Fruit fly (Drosophila melanogaster) whole organism, embryonic: ENCODE data around the gene CG15530.
A peak's percentile ranks its signal among the peaks of the same experiment; 100 is the strongest.

Experiments
- C15 ChIP-seq: fragments of 200-800 bp; sonication (Bioruptor generic); IDR thresholded peaks from 3 replicates; pipeline ENCODE4 v1.3.6; 2022; ENCODE audit warnings: missing biosample characterization, missing genetic modification characterization
- CG12071 ChIP-seq: fragments of 200-800 bp; sonication (Bioruptor generic); optimal IDR thresholded peaks from 3 replicates; lab custom pipeline; 2018; ENCODE audit warnings: missing biosample characterization, mild to moderate bottlenecking, missing genetic modification characterization
- CG12942 ChIP-seq: fragments of 200-800 bp; sonication (Bioruptor generic); optimal IDR thresholded peaks from 3 replicates; lab custom pipeline; 2016; ENCODE audit warnings: missing biosample characterization, missing genetic modification characterization
- CG13287 ChIP-seq: fragments of 200-800 bp; sonication (Bioruptor generic); IDR thresholded peaks from 2 replicates; pipeline ENCODE4 v1.3.6; 2022; ENCODE audit warnings: missing biosample characterization, missing genetic modification characterization; ENCODE audit not compliant: partially characterized antibody
- CG13624 ChIP-seq: fragments of 200-800 bp; sonication (Bioruptor generic); optimal IDR thresholded peaks from 2 replicates; lab custom pipeline; 2016; ENCODE audit warnings: missing biosample characterization, missing genetic modification characterization
- CG15479 ChIP-seq: fragments of 200-800 bp; sonication (Bioruptor generic); optimal IDR thresholded peaks from 3 replicates; lab custom pipeline; 2019; ENCODE audit warnings: missing biosample characterization, mild to moderate bottlenecking, missing genetic modification characterization, moderate library complexity
- CG17568 ChIP-seq: fragments of 200-800 bp; sonication (Bioruptor generic); optimal IDR thresholded peaks from 2 replicates; lab custom pipeline; 2018; ENCODE audit warnings: missing biosample characterization, mild to moderate bottlenecking, missing genetic modification characterization, moderate library complexity
- CG2678 ChIP-seq: fragments of 200-800 bp; sonication (Bioruptor generic); optimal IDR thresholded peaks from 3 replicates; lab custom pipeline; 2019; ENCODE audit warnings: missing biosample characterization, mild to moderate bottlenecking, missing genetic modification characterization, moderate library complexity
- CG3065 ChIP-seq: fragments of 200-800 bp; sonication (Bioruptor generic); optimal IDR thresholded peaks from 2 replicates; lab custom pipeline; 2016; ENCODE audit warnings: missing biosample characterization, missing genetic modification characterization
- CG6683 ChIP-seq: fragments of 200-800 bp; sonication (Bioruptor generic); optimal IDR thresholded peaks from 2 replicates; lab custom pipeline; 2017; ENCODE audit warnings: missing biosample characterization, mild to moderate bottlenecking, missing genetic modification characterization, missing genetic modification reagents
- CG7271 ChIP-seq: fragments of 200-800 bp; sonication (Bioruptor generic); optimal IDR thresholded peaks from 2 replicates; lab custom pipeline; 2018; ENCODE audit warnings: missing biosample characterization, mild to moderate bottlenecking, missing genetic modification characterization, moderate library complexity
- CG7556 ChIP-seq: fragments of 200-800 bp; sonication (Bioruptor generic); optimal IDR thresholded peaks from 2 replicates; lab custom pipeline; 2017; ENCODE audit warnings: missing biosample characterization, mild to moderate bottlenecking, missing genetic modification characterization
- CG7745 ChIP-seq: fragments of 200-800 bp; sonication (Bioruptor generic); optimal IDR thresholded peaks from 2 replicates; lab custom pipeline; 2018; ENCODE audit warnings: missing biosample characterization, mild to moderate bottlenecking, missing genetic modification characterization, moderate library complexity
- CG8281 ChIP-seq: fragments of 200-800 bp; sonication (Bioruptor generic); optimal IDR thresholded peaks from 2 replicates; lab custom pipeline; 2018; ENCODE audit warnings: missing biosample characterization, mild to moderate bottlenecking, missing genetic modification characterization, moderate library complexity
- CG8359 ChIP-seq: fragments of 200-800 bp; sonication (Bioruptor generic); optimal IDR thresholded peaks from 2 replicates; lab custom pipeline; 2017; ENCODE audit warnings: missing biosample characterization, mild to moderate bottlenecking, missing genetic modification characterization, borderline replicate concordance
- CG8765 ChIP-seq: fragments of 200-800 bp; sonication (Bioruptor generic); IDR thresholded peaks from 2 replicates; pipeline ENCODE4 v1.3.6; 2022; ENCODE audit warnings: missing biosample characterization, missing genetic modification characterization
- CG8924 ChIP-seq: fragments of 200-800 bp; optimal IDR thresholded peaks from 3 replicates; lab custom pipeline; 2019; ENCODE audit warnings: missing biosample characterization, mild to moderate bottlenecking, missing genetic modification characterization, moderate library complexity
- CG9876 ChIP-seq: fragments of 200-800 bp; sonication (Bioruptor generic); optimal IDR thresholded peaks from 2 replicates; lab custom pipeline; 2016; ENCODE audit warnings: missing biosample characterization, missing genetic modification characterization
- Dbx ChIP-seq: fragments of 200-800 bp; sonication (Bioruptor generic); IDR thresholded peaks from 3 replicates; pipeline ENCODE4 v1.3.6; 2022; ENCODE audit warnings: missing biosample characterization, missing genetic modification characterization
- Fer2 ChIP-seq: fragments of 200-800 bp; sonication (Bioruptor generic); optimal IDR thresholded peaks from 2 replicates; lab custom pipeline; 2018; ENCODE audit warnings: missing biosample characterization, mild to moderate bottlenecking, missing genetic modification characterization, moderate library complexity
- HLH3B ChIP-seq: fragments of 200-800 bp; sonication (Bioruptor generic); IDR thresholded peaks from 2 replicates; pipeline ENCODE4 v1.3.6; 2022; ENCODE audit warnings: missing biosample characterization, missing genetic modification characterization
- Mes4 ChIP-seq: fragments of 200-800 bp; sonication (Bioruptor generic); optimal IDR thresholded peaks from 2 replicates; lab custom pipeline; 2016; ENCODE audit warnings: missing biosample characterization, missing genetic modification characterization
- NfI ChIP-seq: fragments of 200-800 bp; sonication (Bioruptor generic); optimal IDR thresholded peaks from 3 replicates; lab custom pipeline; 2018; ENCODE audit warnings: missing biosample characterization, mild to moderate bottlenecking, missing genetic modification characterization, moderate library complexity
- Side ChIP-seq: fragments of 200-800 bp; sonication (Bioruptor generic); optimal IDR thresholded peaks from 2 replicates; lab custom pipeline; 2016; ENCODE audit warnings: missing biosample characterization, missing genetic modification characterization
- Sox100B ChIP-seq: fragments of 200-800 bp; sonication (Bioruptor generic); optimal IDR thresholded peaks from 3 replicates; lab custom pipeline; 2018; ENCODE audit warnings: missing biosample characterization, mild to moderate bottlenecking, missing genetic modification characterization
- Sry-β ChIP-seq: fragments of 200-800 bp; sonication (Bioruptor generic); optimal IDR thresholded peaks from 2 replicates; lab custom pipeline; 2018; ENCODE audit warnings: missing biosample characterization, mild to moderate bottlenecking, missing genetic modification characterization, moderate library complexity
- abd-A ChIP-seq: fragments of 200-800 bp; sonication (Bioruptor generic); optimal IDR thresholded peaks from 3 replicates; lab custom pipeline; 2019; ENCODE audit warnings: missing biosample characterization, mild to moderate bottlenecking, missing genetic modification characterization, moderate library complexity
- ac ChIP-seq: fragments of 200-800 bp; sonication (Bioruptor generic); optimal IDR thresholded peaks from 3 replicates; lab custom pipeline; 2017; ENCODE audit warnings: missing biosample characterization, mild to moderate bottlenecking, missing genetic modification characterization
- ash1 ChIP-seq: fragments of 200-800 bp; sonication (Bioruptor generic); optimal IDR thresholded peaks from 2 replicates; lab custom pipeline; 2018; ENCODE audit warnings: missing biosample characterization, mild to moderate bottlenecking, missing genetic modification characterization
- btn ChIP-seq: fragments of 200-800 bp; sonication (Bioruptor generic); optimal IDR thresholded peaks from 2 replicates; lab custom pipeline; 2016; ENCODE audit warnings: missing biosample characterization, missing genetic modification characterization
- cas ChIP-seq: fragments of 200-800 bp; sonication (Bioruptor generic); IDR thresholded peaks from 2 replicates; pipeline ENCODE4 v1.3.6; 2022; ENCODE audit warnings: missing biosample characterization, missing genetic modification characterization
- caup ChIP-seq: fragments of 200-800 bp; sonication (Bioruptor generic); optimal IDR thresholded peaks from 3 replicates; lab custom pipeline; 2017; ENCODE audit warnings: missing biosample characterization, mild to moderate bottlenecking, missing genetic modification characterization, moderate library complexity; ENCODE audit not compliant: severe bottlenecking
- chif ChIP-seq, 2 experiments: fragments of 200-800 bp; sonication (Bioruptor generic); optimal IDR thresholded peaks; 3 replicates each; lab custom pipeline; 2016; ENCODE audit warnings: missing biosample characterization in 2 of 2, missing genetic modification characterization in 2 of 2
- dpn ChIP-seq, 2 experiments: fragments of 200-800 bp; sonication (Bioruptor generic); optimal IDR thresholded peaks; 3 replicates each; lab custom pipeline; 2016; ENCODE audit warnings: missing biosample characterization in 2 of 2, missing genetic modification characterization in 2 of 2
- fru ChIP-seq: fragments of >200 bp; optimal IDR thresholded peaks from 2 replicates; lab custom pipeline; 2017
- h ChIP-seq: fragments of >200 bp; optimal IDR thresholded peaks from 2 replicates; lab custom pipeline; 2017
- klu ChIP-seq: fragments of 200-800 bp; sonication (Bioruptor generic); IDR thresholded peaks from 2 replicates; pipeline ENCODE4 v1.3.6; 2022; ENCODE audit warnings: missing biosample characterization, missing genetic modification characterization
- kni ChIP-seq: fragments of 200-800 bp; sonication (Bioruptor generic); optimal IDR thresholded peaks from 3 replicates; lab custom pipeline; 2017; ENCODE audit warnings: mild to moderate bottlenecking, missing biosample characterization, missing genetic modification reagents, missing genetic modification characterization
- pan ChIP-seq, 4 experiments: fragments of >200 bp in 3 of 4; fragments of 200-800 bp in 1 of 4; sonication (Bioruptor generic) in 1 of 4; optimal IDR thresholded peaks in 3 of 4; IDR thresholded peaks in 1 of 4; 2 replicates each; pipeline versions ENCODE4 v1.3.6 to Lab custom; 2017 to 2022; ENCODE audit warnings: missing biosample characterization in 2 of 4, missing genetic modification characterization in 2 of 4, mixed read lengths in 1 of 4
- pb ChIP-seq: fragments of 200-800 bp; sonication (Bioruptor generic); optimal IDR thresholded peaks from 3 replicates; lab custom pipeline; 2016; ENCODE audit warnings: missing biosample characterization, missing genetic modification characterization
- salm ChIP-seq: fragments of 200-800 bp; sonication (Bioruptor generic); optimal IDR thresholded peaks from 2 replicates; lab custom pipeline; 2018; ENCODE audit warnings: missing biosample characterization, mild to moderate bottlenecking, missing genetic modification characterization
- sisA ChIP-seq: fragments of 200-800 bp; sonication (Bioruptor generic); IDR thresholded peaks from 2 replicates; pipeline ENCODE4 v1.3.6; 2022; ENCODE audit warnings: missing biosample characterization, missing genetic modification characterization
- slbo ChIP-seq: fragments of 200-800 bp; sonication (Bioruptor generic); IDR thresholded peaks from 2 replicates; pipeline ENCODE4 v1.3.6; 2022; ENCODE audit warnings: missing biosample characterization, missing genetic modification characterization
- tll ChIP-seq, 2 experiments: fragments of 200-800 bp in 1 of 2; fragments of >200 bp in 1 of 2; sonication (Bioruptor generic) in 1 of 2; optimal IDR thresholded peaks; 2 replicates each; lab custom pipeline; 2017 to 2019; ENCODE audit warnings: missing biosample characterization in 2 of 2, missing genetic modification characterization in 2 of 2, mild to moderate bottlenecking in 1 of 2, moderate library complexity in 1 of 2
- ttk ChIP-seq: fragments of 200-800 bp; sonication (Bioruptor generic); IDR thresholded peaks from 2 replicates; pipeline ENCODE4 v2.1.2; 2022; ENCODE audit warnings: missing biosample characterization, missing genetic modification characterization
- unc-4 ChIP-seq: fragments of 200-800 bp; sonication (Bioruptor generic); IDR thresholded peaks from 2 replicates; pipeline ENCODE4 v1.3.6; 2022; ENCODE audit warnings: missing biosample characterization, missing genetic modification characterization; ENCODE audit not compliant: partially characterized antibody
- wek ChIP-seq: fragments of 200-800 bp; sonication (Bioruptor generic); optimal IDR thresholded peaks from 3 replicates; lab custom pipeline; 2018; ENCODE audit warnings: missing biosample characterization, mild to moderate bottlenecking, missing genetic modification characterization, moderate library complexity

Gene CG15530

DNA sequence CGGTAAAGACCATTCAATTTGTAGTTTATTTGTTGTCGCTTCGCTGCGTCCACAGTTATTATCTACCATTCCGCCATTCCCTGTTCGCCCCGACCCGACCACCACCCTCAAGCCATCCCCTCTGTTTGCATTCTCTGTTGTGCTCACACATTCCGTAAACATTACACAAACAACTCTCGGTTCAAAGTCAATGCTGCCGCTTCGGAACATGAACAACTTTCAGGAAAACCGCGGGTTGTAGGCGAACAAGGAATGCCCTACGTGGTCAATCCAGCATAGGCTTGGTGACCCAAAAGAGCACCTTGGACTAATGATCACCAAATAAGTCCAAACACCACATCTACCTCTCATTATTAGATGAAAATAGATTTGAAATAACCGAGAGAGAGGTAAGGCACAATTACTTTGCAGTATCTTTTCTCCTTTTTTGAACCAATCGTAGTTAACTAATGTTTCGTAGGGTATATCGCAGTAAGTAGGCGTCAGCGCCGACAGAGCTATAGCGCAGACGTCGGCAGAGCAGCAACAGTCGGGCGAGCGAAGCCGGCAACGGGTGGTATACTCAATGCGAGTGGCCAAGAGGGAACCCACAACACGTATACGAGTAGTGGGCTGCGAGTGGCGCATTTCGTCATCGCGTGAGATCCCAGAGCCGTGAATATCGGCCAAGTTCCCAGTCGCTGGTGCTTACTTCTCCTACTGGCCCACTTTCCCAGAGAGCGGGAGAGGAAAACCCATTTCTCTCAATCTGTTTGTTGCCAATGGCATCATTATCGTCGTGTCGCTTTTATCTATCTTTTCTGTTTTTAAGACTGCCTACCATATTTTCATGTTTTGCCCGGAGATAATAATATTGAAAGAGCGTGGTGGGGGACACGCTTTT, 25.7 kb downstream of the CG15530 start (continued):
- no peak for TF ChIP-seq pan (optimal IDR thresholded peaks at IDR 0.05; lab: Kevin White, UChicago)
- TF ChIP-seq pan (GFP tag; optimal IDR thresholded peaks at IDR 0.05 in 1 of 2, IDR thresholded peaks at IDR 0.05 in 1 of 2) = peak in 1 of 2 experiments; percentile 91
- peak; percentile 97 for TF ChIP-seq HLH3B (GFP tag; lab: Robert Waterston, UW)
- peak; percentile 74 for TF ChIP-seq CG17568 (GFP tag; lab: Kevin White, UChicago)
- TF ChIP-seq CG7271 (tag; lab: Kevin White, UChicago) = peak; percentile 56
- peak; percentile 98 for TF ChIP-seq sisA (GFP tag; lab: Robert Waterston, UW)
- peak; percentile 93 to 98 for TF ChIP-seq chif (GFP tag; optimal IDR thresholded peaks at IDR 0.05; lab: Kevin White, UChicago)
- TF ChIP-seq CG2678 (tag; lab: Kevin White, UChicago) = peak; percentile 98
- TF ChIP-seq Side (GFP tag; lab: Kevin White, UChicago) = peak; percentile 99
- TF ChIP-seq ac = no peak
- TF ChIP-seq klu = peak; percentile 91
- TF ChIP-seq dpn (GFP tag; optimal IDR thresholded peaks at IDR 0.05; lab: Kevin White, UChicago) = peak; percentile 96 to 99
- peak; percentile 97 for TF ChIP-seq btn (GFP tag; lab: Kevin White, UChicago)
- TF ChIP-seq wek (GFP tag; lab: Kevin White, UChicago) = peak; percentile 80
- TF ChIP-seq CG13287 (GFP tag; lab: Robert Waterston, UW) = peak; percentile 21; the same call in 1 of the 2 replicates
- TF ChIP-seq pb (GFP tag; lab: Kevin White, UChicago) = peak; percentile 99
- no peak for TF ChIP-seq CG15479 (GFP tag; lab: Kevin White, UChicago)
- peak; percentile 93 for TF ChIP-seq CG6683 (GFP tag; lab: Kevin White, UChicago)
- TF ChIP-seq ash1 = peak; percentile 76
- peak; percentile 96 for TF ChIP-seq abd-A (tag; lab: Kevin White, UChicago)
- TF ChIP-seq CG13624 (GFP tag; lab: Kevin White, UChicago) = peak; percentile 99
- TF ChIP-seq Mes4 (GFP tag; lab: Kevin White, UChicago) = peak; percentile 91
- TF ChIP-seq tll (GFP tag; optimal IDR thresholded peaks at IDR 0.05; lab: Kevin White, UChicago) = peak in 1 of 2 experiments; percentile 59
- TF ChIP-seq CG7745 (tag; lab: Kevin White, UChicago) = no peak
- peak; percentile 84 for TF ChIP-seq CG8359 (GFP tag; lab: Kevin White, UChicago)
- TF ChIP-seq CG8281 (tag; lab: Kevin White, UChicago) = peak; percentile 86
- TF ChIP-seq salm (tag; lab: Kevin White, UChicago) = peak; percentile 72
- peak; percentile 95 for TF ChIP-seq CG7556 (GFP tag; lab: Kevin White, UChicago)
- peak; percentile 90 for TF ChIP-seq kni (GFP tag; lab: Kevin White, UChicago)
- peak; percentile 97 for TF ChIP-seq CG9876 (GFP tag; lab: Kevin White, UChicago)
- TF ChIP-seq fru (lab: Kevin White, UChicago) = no peak
- TF ChIP-seq C15 = peak; percentile 90; the same call in 2 of the 3 replicates
- peak; percentile 96 for TF ChIP-seq CG12071 (GFP tag; lab: Kevin White, UChicago)
- peak; percentile 97 for TF ChIP-seq CG8924 (tag; lab: Kevin White, UChicago)
- peak; percentile 87 for TF ChIP-seq CG3065
- peak; percentile 96 for TF ChIP-seq caup (GFP tag; lab: Kevin White, UChicago)
- TF ChIP-seq ttk (GFP tag; lab: Robert Waterston, UW) = peak; percentile 95
- TF ChIP-seq CG12942 = peak; percentile 93
- TF ChIP-seq Sox100B (GFP tag; lab: Kevin White, UChicago) = peak; percentile 96
- 0 out of 2 replicates have a peak, but pooled peaks have one; percentile 3 for TF ChIP-seq unc-4
- TF ChIP-seq NfI (GFP tag; lab: Kevin White, UChicago) = peak; percentile 90
- peak; percentile 70 for TF ChIP-seq cas (GFP tag; lab: Robert Waterston, UW)
- TF ChIP-seq h (lab: Kevin White, UChicago) = no peak
- TF ChIP-seq CG8765 (GFP tag; lab: Robert Waterston, UW) = peak; percentile 66; the same call in 1 of the 2 replicates
- peak; percentile 82 for TF ChIP-seq Fer2 (tag; lab: Kevin White, UChicago)
- TF ChIP-seq Sry-β (GFP tag; lab: Kevin White, UChicago) = peak; percentile 64
- peak; percentile 97 for TF ChIP-seq Dbx
- peak; percentile 92 for TF ChIP-seq slbo (GFP tag; lab: Robert Waterston, UW)
